Worm (Caenorhabditis elegans): ENCODE data around the gene Y43F8B.14.
A peak's percentile ranks its signal among the peaks of the same experiment; 100 is the strongest.

DNA sequence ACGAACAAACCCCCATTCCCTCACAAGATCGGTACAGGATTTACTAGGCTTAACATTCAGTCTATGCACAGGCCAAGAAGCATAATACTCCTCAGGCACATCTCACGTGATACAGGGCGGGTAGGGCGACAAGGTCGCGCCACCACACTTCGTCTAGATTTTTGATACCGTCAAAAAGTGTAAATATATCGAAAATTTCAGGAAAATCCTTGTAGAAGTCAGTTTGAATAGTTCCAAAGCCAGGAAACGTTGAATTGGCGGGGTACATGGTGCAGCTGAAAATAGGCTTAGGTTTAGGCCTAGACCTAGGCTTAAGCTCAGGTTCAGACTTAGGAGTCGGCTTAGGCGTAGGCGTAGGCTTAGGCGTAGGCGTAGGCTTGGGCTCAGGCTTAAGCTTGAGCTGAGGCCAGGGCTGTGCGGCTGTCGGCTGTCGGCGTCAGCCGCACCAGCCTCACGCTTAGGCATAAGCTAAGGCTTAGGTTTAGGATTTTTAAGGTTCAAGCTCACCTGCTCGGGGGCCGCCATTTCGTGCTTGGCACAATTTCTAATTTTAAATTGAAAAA lies 25.3 kb downstream of the Y43F8B.14 start:
- peak; percentile 53; the same call in 1 of the 2 replicates for TF ChIP-seq ztf-29 (GFP tag; IDR thresholded peaks at IDR 0.05)
- TF ChIP-seq T22C8.4 (GFP tag; IDR thresholded peaks at IDR 0.05): no peak
- no peak for TF ChIP-seq ztf-23 (GFP tag; IDR thresholded peaks at IDR 0.05)
- no peak; the same call in 1 of the 2 replicates for TF ChIP-seq flt-1 (GFP tag; IDR thresholded peaks at IDR 0.05)
- no peak for TF ChIP-seq klf-2 (GFP tag; conservative IDR thresholded peaks at IDR 0.05)
- TF ChIP-seq ref-1 (GFP tag; conservative IDR thresholded peaks at IDR 0.05): no peak
- TF ChIP-seq tab-1 (GFP tag; IDR thresholded peaks at IDR 0.05): peak; percentile 70; the same call in 1 of the 2 replicates
- no peak for TF ChIP-seq cog-1 (tag; optimal IDR thresholded peaks at IDR 0.05)
- no peak for TF ChIP-seq med-1 (GFP tag; optimal IDR thresholded peaks at IDR 0.05; ENCODE audit: insufficient read depth)

Data from whole organism, midembryonic.